Worm (Caenorhabditis elegans): ENCODE measurements around the gene clec-175.

ce11 chrIV:4449439-4449838, 27.3 kb downstream of the clec-175 start, which contains the start of gene R08C7.12:
- no peak for TF ChIP-seq ztf-23 (GFP tag; IDR thresholded peaks at IDR 0.05)
- no peak for TF ChIP-seq med-1 (GFP tag; optimal IDR thresholded peaks at IDR 0.05; ENCODE audit: insufficient read depth)
- no peak for TF ChIP-seq klf-2 (GFP tag; conservative IDR thresholded peaks at IDR 0.05)
- TF ChIP-seq T22C8.4 (GFP tag; IDR thresholded peaks at IDR 0.05), result no peak
- no peak for TF ChIP-seq cog-1 (tag; optimal IDR thresholded peaks at IDR 0.05)
- no peak for TF ChIP-seq flt-1 (GFP tag; IDR thresholded peaks at IDR 0.05)
- no peak for TF ChIP-seq tab-1 (GFP tag; IDR thresholded peaks at IDR 0.05)
- TF ChIP-seq ztf-29 (GFP tag; IDR thresholded peaks at IDR 0.05), result no peak
- no peak for TF ChIP-seq ref-1 (GFP tag; conservative IDR thresholded peaks at IDR 0.05)
